Fruit fly (Drosophila melanogaster): ENCODE measurements around the gene tomboy20.

Gene tomboy20

DNA sequence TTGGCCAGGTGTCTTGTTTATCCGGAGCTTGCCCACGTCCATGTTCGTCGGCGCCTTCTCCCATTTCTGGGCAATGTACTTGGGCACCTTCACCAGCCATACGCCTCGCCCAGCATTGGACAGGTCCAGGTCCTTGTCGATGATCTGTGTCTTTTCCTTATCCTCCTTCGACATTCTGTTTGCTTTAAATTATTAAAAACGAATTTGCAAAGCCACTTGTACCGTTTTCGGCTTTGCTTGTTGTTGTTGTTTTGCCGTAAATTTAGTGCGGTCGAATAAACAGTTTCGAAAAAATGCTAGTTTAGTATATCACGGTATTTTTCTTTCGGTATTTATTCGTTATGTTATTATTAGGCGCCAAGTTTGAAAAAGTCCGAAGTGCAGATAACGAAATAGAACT is 31.8 kb upstream of the tomboy20 start, which contains the start of gene TfIIFbeta (continued):
- no peak for TF ChIP-seq pho (GFP tag; optimal IDR thresholded peaks at IDR 0.05)
- TF ChIP-seq CG6854 (GFP tag; optimal IDR thresholded peaks at IDR 0.05), result no peak
- no peak for TF ChIP-seq gt (GFP tag; IDR thresholded peaks at IDR 0.05)
- peak; percentile 22 for TF ChIP-seq trem (tag; optimal IDR thresholded peaks at IDR 0.05)
- no peak for TF ChIP-seq CG32532 (GFP tag; IDR thresholded peaks at IDR 0.05)
- no peak for TF ChIP-seq MTF-1 (GFP tag; optimal IDR thresholded peaks at IDR 0.05; ENCODE audit: borderline replicate concordance)
- no peak for TF ChIP-seq Pdp1 (GFP tag; optimal IDR thresholded peaks at IDR 0.05)
- TF ChIP-seq D19B (GFP tag; optimal IDR thresholded peaks at IDR 0.05), result no peak
- peak; percentile 50 for TF ChIP-seq pzg (GFP tag; optimal IDR thresholded peaks at IDR 0.05)
- no peak for TF ChIP-seq CG6689 (GFP tag; IDR thresholded peaks at IDR 0.05)
- TF ChIP-seq B-H1 (GFP tag; IDR thresholded peaks at IDR 0.05), result no peak

DNA sequence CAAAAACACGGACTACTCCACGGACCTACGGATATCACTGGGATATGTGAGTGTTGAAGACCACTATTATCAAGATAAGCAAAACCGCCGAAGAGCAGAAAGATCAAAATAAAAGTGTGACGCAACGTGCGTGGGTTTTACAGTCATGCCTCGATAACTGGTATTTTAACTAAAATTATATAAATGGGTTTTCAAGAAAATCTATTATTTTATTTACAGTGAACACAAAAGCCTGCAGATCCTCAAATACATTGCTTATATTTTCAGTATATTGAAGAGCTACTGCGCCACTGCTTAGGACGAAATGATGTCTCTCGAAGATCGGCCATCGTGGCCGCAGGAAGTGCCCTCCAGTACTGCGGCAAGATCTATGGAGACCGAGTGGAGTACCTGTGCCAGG is 26.2 kb upstream of the tomboy20 start:
- TF ChIP-seq CG34422 (GFP tag; IDR thresholded peaks at IDR 0.05) (peak; percentile 41; the same call in 1 of the 3 replicates), lilli (GFP tag; optimal IDR thresholded peaks at IDR 0.05) (peak; percentile 33), CG4820 (GFP tag; optimal IDR thresholded peaks at IDR 0.05) (no peak), org-1 (GFP tag; optimal IDR thresholded peaks at IDR 0.05) (no peak), mld (GFP tag; IDR thresholded peaks at IDR 0.05; ENCODE audit: partially characterized antibody) (no peak), CG8478 (optimal IDR thresholded peaks at IDR 0.05) (no peak), eve (GFP tag; optimal IDR thresholded peaks at IDR 0.05) (no peak), CG9727 (GFP tag; optimal IDR thresholded peaks at IDR 0.05) (no peak), CG11456 (GFP tag; IDR thresholded peaks at IDR 0.05) (0 out of 3 replicates have a peak, but pooled peaks have one; percentile 13), H2.0 (GFP tag; IDR thresholded peaks at IDR 0.05) (0 out of 2 replicates have a peak, but pooled peaks have one; percentile 15), CG4707 (GFP tag; optimal IDR thresholded peaks at IDR 0.05) (no peak), CG16779 (GFP tag; IDR thresholded peaks at IDR 0.05) (0 out of 2 replicates have a peak, but pooled peaks have one; percentile 3), NC2α (GFP tag; optimal IDR thresholded peaks at IDR 0.05) (no peak), CG9932 (GFP tag; IDR thresholded peaks at IDR 0.05) (peak; percentile 21; the same call in 1 of the 2 replicates), CG12104 (GFP tag; optimal IDR thresholded peaks at IDR 0.05) (no peak), abd-A (tag; optimal IDR thresholded peaks at IDR 0.05) (no peak), hb (GFP tag; IDR thresholded peaks at IDR 0.05; ENCODE audit: partially characterized antibody) (no peak), HmgZ (tag; optimal IDR thresholded peaks at IDR 0.05) (no peak), esg (GFP tag; conservative IDR thresholded peaks at IDR 0.05) (no peak; the same call in 1 of the 2 replicates), peb (GFP tag; IDR thresholded peaks at IDR 0.05) (no peak), Ptx1 (GFP tag; IDR thresholded peaks at IDR 0.05) (0 out of 2 replicates have a peak, but pooled peaks have one; percentile 28), stc (GFP tag; IDR thresholded peaks at IDR 0.05) (no peak), tgo (GFP tag; IDR thresholded peaks at IDR 0.05) (peak; percentile 21; the same call in 1 of the 3 replicates), pan (optimal IDR thresholded peaks at IDR 0.05) (no peak), pan (GFP tag; optimal IDR thresholded peaks at IDR 0.05 in 1 of 2, IDR thresholded peaks at IDR 0.05 in 1 of 2) (peak in 1 of 2 experiments; percentile 29), Dbx (GFP tag; IDR thresholded peaks at IDR 0.05) (no peak), mirr (GFP tag; optimal IDR thresholded peaks at IDR 0.05) (no peak), CG4328 (GFP tag; optimal IDR thresholded peaks at IDR 0.05) (no peak), CG13123 (GFP tag; optimal IDR thresholded peaks at IDR 0.05) (no peak), Awh (GFP tag; IDR thresholded peaks at IDR 0.05) (no peak), CG7839 (tag; optimal IDR thresholded peaks at IDR 0.05) (no peak), CG13424 (tag; optimal IDR thresholded peaks at IDR 0.05) (no peak), CG2120 (GFP tag; optimal IDR thresholded peaks at IDR 0.05) (no peak), Ets65A (GFP tag) (peak; percentile 50), ase (GFP tag; IDR thresholded peaks at IDR 0.05) (no peak), grau (tag; optimal IDR thresholded peaks at IDR 0.05) (peak; percentile 68), row (GFP tag; IDR thresholded peaks at IDR 0.05) (peak; percentile 46), Aef1 (GFP tag; IDR thresholded peaks at IDR 0.05) (peak; percentile 19; the same call in 1 of the 3 replicates), Doc3 (GFP tag; IDR thresholded peaks at IDR 0.05; ENCODE audit: partially characterized antibody) (no peak), chif (GFP tag; optimal IDR thresholded peaks at IDR 0.05) (no peak), CG32532 (GFP tag; IDR thresholded peaks at IDR 0.05) (peak; percentile 60)

Measured in whole organism, embryonic.